Fruit fly (Drosophila melanogaster): ENCODE measurements around the gene Mst85C.

- no peak for TF ChIP-seq psq (optimal IDR thresholded peaks at IDR 0.05)
- TF ChIP-seq insv (optimal IDR thresholded peaks at IDR 0.05), result no peak
- TF ChIP-seq Myc (optimal IDR thresholded peaks at IDR 0.05), result no peak
Measured at dm6 chr3R:9056409-9057031, 8.1 kb downstream of the Mst85C start.
